Worm (Caenorhabditis elegans): ENCODE results near the gene Y57A10B.6.

DNA sequence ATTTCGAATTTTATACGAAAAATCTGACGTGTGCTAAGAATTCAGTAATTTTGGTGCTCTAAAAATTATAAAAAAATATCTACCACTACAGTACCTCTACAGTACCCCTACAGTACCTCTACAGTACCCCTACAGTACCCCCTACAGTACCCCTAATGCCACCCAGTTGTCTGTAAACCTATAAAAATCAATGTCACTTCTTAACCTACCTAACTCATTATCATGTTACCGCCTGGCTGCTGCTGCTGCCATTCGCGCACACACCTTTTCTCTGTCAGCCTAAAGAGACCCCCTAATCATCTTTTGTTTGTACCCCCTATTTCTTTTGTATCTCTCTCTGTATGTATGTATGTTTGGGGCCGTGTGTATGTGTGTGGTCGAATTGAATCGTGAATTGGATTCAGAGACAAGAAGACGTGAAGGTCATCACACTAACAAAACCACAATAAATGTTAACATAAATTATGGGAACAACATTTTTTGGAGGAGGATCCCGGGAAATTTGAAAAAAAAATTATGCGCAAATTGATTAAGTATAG is 39.1 kb upstream of the Y57A10B.6 start:
- TF ChIP-seq efl-1 (optimal IDR thresholded peaks at IDR 0.05) = no peak
- no peak for TF ChIP-seq efl-1 (GFP tag; optimal IDR thresholded peaks at IDR 0.05 in 1 of 2)
- TF ChIP-seq aha-1 (tag; optimal IDR thresholded peaks at IDR 0.05) = no peak
- TF ChIP-seq unc-130 (tag; optimal IDR thresholded peaks at IDR 0.05) = no peak
